Fruit fly (Drosophila melanogaster) whole organism, prepupa: ENCODE results near the gene CG11089.
A peak's percentile ranks its signal among the peaks of the same experiment; 100 is the strongest.

Experiments
- Blimp-1 ChIP-seq: fragments of 200-800 bp; sonication (Bioruptor generic); optimal IDR thresholded peaks from 3 replicates; lab custom pipeline; 2017; ENCODE audit warnings: missing biosample characterization, missing genetic modification characterization, mild to moderate bottlenecking, moderate library complexity, missing genetic modification reagents
- CG10631 ChIP-seq: fragments of 200-800 bp; sonication (Bioruptor generic); optimal IDR thresholded peaks from 2 replicates; lab custom pipeline; 2016; ENCODE audit warnings: missing biosample characterization, missing genetic modification characterization
- CG10669 ChIP-seq: fragments of 200-800 bp; sonication (Bioruptor generic); optimal IDR thresholded peaks from 3 replicates; lab custom pipeline; 2018; ENCODE audit warnings: missing biosample characterization, mild to moderate bottlenecking, missing genetic modification characterization, moderate library complexity
- CG11294 ChIP-seq: fragments of 200-800 bp; sonication (Bioruptor generic); IDR thresholded peaks from 2 replicates; pipeline ENCODE4 v1.3.6; 2022; ENCODE audit warnings: missing biosample characterization, missing genetic modification characterization
- CG11762 ChIP-seq: fragments of 200-800 bp; sonication (Bioruptor generic); optimal IDR thresholded peaks from 3 replicates; lab custom pipeline; 2016; ENCODE audit warnings: missing biosample characterization, missing genetic modification characterization; ENCODE audit not compliant: insufficient read depth
- CG15336 ChIP-seq: fragments of 200-800 bp; sonication (Bioruptor generic); IDR thresholded peaks from 2 replicates; pipeline ENCODE4 v1.3.6; 2022; ENCODE audit warnings: missing biosample characterization, missing genetic modification characterization
- CG1621 ChIP-seq: fragments of 200-800 bp; sonication (Bioruptor generic); optimal IDR thresholded peaks from 3 replicates; lab custom pipeline; 2018; ENCODE audit warnings: missing biosample characterization, mild to moderate bottlenecking, missing genetic modification characterization
- CG3032 ChIP-seq: fragments of 200-800 bp; optimal IDR thresholded peaks from 2 replicates; lab custom pipeline; 2019; ENCODE audit warnings: missing biosample characterization, mild to moderate bottlenecking, missing genetic modification characterization, moderate library complexity
- CG31627 ChIP-seq: fragments of 200-800 bp; sonication (Bioruptor generic); optimal IDR thresholded peaks from 3 replicates; lab custom pipeline; 2016; ENCODE audit warnings: missing biosample characterization, missing genetic modification characterization
- CG32006 ChIP-seq: fragments of 200-800 bp; sonication (Bioruptor generic); optimal IDR thresholded peaks from 3 replicates; lab custom pipeline; 2017; ENCODE audit warnings: missing biosample characterization, mild to moderate bottlenecking, missing genetic modification characterization
- CG34406 ChIP-seq: fragments of 200-800 bp; sonication (Bioruptor generic); optimal IDR thresholded peaks from 3 replicates; lab custom pipeline; 2016; ENCODE audit warnings: missing biosample characterization, missing genetic modification characterization
- CG4318 ChIP-seq: fragments of 200-800 bp; sonication (Bioruptor generic); optimal IDR thresholded peaks from 3 replicates; lab custom pipeline; 2017; ENCODE audit warnings: missing biosample characterization, mild to moderate bottlenecking, missing genetic modification characterization
- CG6792 ChIP-seq: fragments of 200-800 bp; sonication (Bioruptor generic); optimal IDR thresholded peaks from 3 replicates; lab custom pipeline; 2016; ENCODE audit warnings: missing biosample characterization, missing genetic modification characterization
- CG6808 ChIP-seq: fragments of 200-800 bp; sonication (Bioruptor generic); optimal IDR thresholded peaks from 3 replicates; lab custom pipeline; 2017; ENCODE audit warnings: missing biosample characterization, missing genetic modification characterization, mild to moderate bottlenecking, moderate library complexity, missing genetic modification reagents
- CG6854 ChIP-seq: fragments of 200-800 bp; sonication (Bioruptor generic); optimal IDR thresholded peaks from 2 replicates; lab custom pipeline; 2017; ENCODE audit warnings: missing biosample characterization, mild to moderate bottlenecking, missing genetic modification characterization
- CG7368 ChIP-seq: fragments of 200-800 bp; sonication (Bioruptor generic); optimal IDR thresholded peaks from 3 replicates; lab custom pipeline; 2016; ENCODE audit warnings: missing biosample characterization, missing genetic modification characterization
- CG8119 ChIP-seq: fragments of 200-800 bp; sonication (Bioruptor generic); IDR thresholded peaks from 3 replicates; pipeline ENCODE4 v1.3.6; 2022; ENCODE audit warnings: missing biosample characterization, missing genetic modification characterization
- CG8319 ChIP-seq: fragments of 200-800 bp; sonication (Bioruptor generic); optimal IDR thresholded peaks from 3 replicates; lab custom pipeline; 2016; ENCODE audit warnings: missing biosample characterization, missing genetic modification characterization
- CG8632 ChIP-seq: fragments of 200-800 bp; sonication (Bioruptor generic); optimal IDR thresholded peaks from 3 replicates; lab custom pipeline; 2016; ENCODE audit warnings: missing biosample characterization, missing genetic modification characterization
- CG9139 ChIP-seq: fragments of 200-800 bp; sonication (Bioruptor generic); optimal IDR thresholded peaks from 3 replicates; lab custom pipeline; 2017; ENCODE audit warnings: missing biosample characterization, mild to moderate bottlenecking, missing genetic modification characterization
- Eip75B ChIP-seq: fragments of 200-800 bp; sonication (Bioruptor generic); optimal IDR thresholded peaks from 3 replicates; lab custom pipeline; 2016; ENCODE audit warnings: missing biosample characterization, missing genetic modification characterization
- Eip78C ChIP-seq: fragments of 200-800 bp; sonication (Bioruptor generic); peaks from one replicate; lab custom pipeline; 2016; ENCODE audit warnings: missing biosample characterization, missing genetic modification characterization
- Ets21C ChIP-seq: fragments of 200-800 bp; sonication (Bioruptor generic); optimal IDR thresholded peaks from 3 replicates; lab custom pipeline; 2016; ENCODE audit warnings: missing biosample characterization, missing genetic modification characterization
- Gug ChIP-seq: fragments of 200-800 bp; sonication (Bioruptor generic); IDR thresholded peaks from 2 replicates; pipeline ENCODE4 v1.3.6; 2022; ENCODE audit warnings: missing biosample characterization, missing genetic modification characterization
- Hr38 ChIP-seq: sonication (Bioruptor generic); optimal IDR thresholded peaks from 2 replicates; lab custom pipeline; 2016; ENCODE audit warnings: missing biosample characterization, missing genetic modification characterization
- Lpt ChIP-seq: fragments of 200-800 bp; sonication (Bioruptor generic); optimal IDR thresholded peaks from 3 replicates; lab custom pipeline; 2016; ENCODE audit warnings: missing biosample characterization, missing genetic modification characterization
- Met ChIP-seq: fragments of 200-800 bp; sonication (Bioruptor generic); optimal IDR thresholded peaks from 3 replicates; lab custom pipeline; 2016; ENCODE audit warnings: missing biosample characterization, missing genetic modification characterization
- Smox ChIP-seq: fragments of 200-800 bp; sonication (Bioruptor generic); optimal IDR thresholded peaks from 3 replicates; lab custom pipeline; 2016; ENCODE audit warnings: missing biosample characterization, missing genetic modification characterization
- Sox102F ChIP-seq: fragments of 200-800 bp; sonication (Bioruptor generic); optimal IDR thresholded peaks from 2 replicates; lab custom pipeline; 2016; ENCODE audit warnings: missing biosample characterization, mild to moderate bottlenecking, missing genetic modification characterization
- Sox14 ChIP-seq: fragments of 200-800 bp; sonication (Bioruptor generic); optimal IDR thresholded peaks from 3 replicates; lab custom pipeline; 2016; ENCODE audit warnings: missing biosample characterization, missing genetic modification characterization
- Sox15 ChIP-seq: fragments of 200-800 bp; sonication (Bioruptor generic); optimal IDR thresholded peaks from 3 replicates; lab custom pipeline; 2016; ENCODE audit warnings: missing biosample characterization, missing genetic modification characterization
- achi ChIP-seq: fragments of 200-800 bp; sonication (Bioruptor generic); optimal IDR thresholded peaks from 3 replicates; lab custom pipeline; 2016; ENCODE audit warnings: missing biosample characterization, missing genetic modification characterization
- acj6 ChIP-seq: fragments of 200-800 bp; sonication (Bioruptor generic); optimal IDR thresholded peaks from 3 replicates; lab custom pipeline; 2016; ENCODE audit warnings: missing biosample characterization, missing genetic modification characterization
- cyc ChIP-seq: fragments of 200-800 bp; sonication (Bioruptor generic); optimal IDR thresholded peaks from 3 replicates; lab custom pipeline; 2016; ENCODE audit warnings: missing biosample characterization, missing genetic modification characterization
- dsx ChIP-seq: fragments of 200-800 bp; optimal IDR thresholded peaks from 3 replicates; lab custom pipeline; 2019; ENCODE audit warnings: missing biosample characterization, mild to moderate bottlenecking, missing genetic modification characterization, moderate library complexity; ENCODE audit not compliant: poor library complexity, severe bottlenecking
- fd59A ChIP-seq: fragments of 200-800 bp; sonication (Bioruptor generic); optimal IDR thresholded peaks from 2 replicates; lab custom pipeline; 2017; ENCODE audit warnings: missing biosample characterization, mild to moderate bottlenecking, missing genetic modification characterization, missing genetic modification reagents
- fd85E ChIP-seq: fragments of 200-800 bp; sonication (Bioruptor generic); optimal IDR thresholded peaks from 3 replicates; lab custom pipeline; 2016; ENCODE audit warnings: missing biosample characterization, missing genetic modification characterization
- net ChIP-seq: fragments of 200-800 bp; sonication (Bioruptor generic); optimal IDR thresholded peaks from 3 replicates; lab custom pipeline; 2016; ENCODE audit warnings: missing biosample characterization, missing genetic modification characterization
- pdm3 ChIP-seq: fragments of 200-800 bp; sonication (Bioruptor generic); optimal IDR thresholded peaks from 3 replicates; lab custom pipeline; 2016; ENCODE audit warnings: missing biosample characterization, missing genetic modification characterization
- salr ChIP-seq, 2 experiments: fragments of 200-800 bp; sonication (Bioruptor generic); optimal IDR thresholded peaks; 3 replicates each; lab custom pipeline; 2016 to 2018; ENCODE audit warnings: missing biosample characterization in 2 of 2, missing genetic modification characterization in 2 of 2, mild to moderate bottlenecking in 1 of 2
- spab ChIP-seq: fragments of 200-800 bp; sonication (Bioruptor generic); optimal IDR thresholded peaks from 2 replicates; lab custom pipeline; 2017; ENCODE audit warnings: missing biosample characterization, mild to moderate bottlenecking, missing genetic modification characterization, missing genetic modification reagents
- svp ChIP-seq: fragments of 200-800 bp; sonication (Bioruptor generic); peaks from one replicate; lab custom pipeline; 2016; ENCODE audit warnings: missing biosample characterization, missing genetic modification characterization
- topi ChIP-seq: fragments of 200-800 bp; sonication (Bioruptor generic); optimal IDR thresholded peaks from 3 replicates; lab custom pipeline; 2016; ENCODE audit warnings: missing biosample characterization, missing genetic modification characterization
- vri ChIP-seq: fragments of 200-800 bp; sonication (Bioruptor generic); optimal IDR thresholded peaks from 3 replicates; lab custom pipeline; 2016; ENCODE audit warnings: missing biosample characterization, mild to moderate bottlenecking, missing genetic modification characterization

Gene CG11089

DNA sequence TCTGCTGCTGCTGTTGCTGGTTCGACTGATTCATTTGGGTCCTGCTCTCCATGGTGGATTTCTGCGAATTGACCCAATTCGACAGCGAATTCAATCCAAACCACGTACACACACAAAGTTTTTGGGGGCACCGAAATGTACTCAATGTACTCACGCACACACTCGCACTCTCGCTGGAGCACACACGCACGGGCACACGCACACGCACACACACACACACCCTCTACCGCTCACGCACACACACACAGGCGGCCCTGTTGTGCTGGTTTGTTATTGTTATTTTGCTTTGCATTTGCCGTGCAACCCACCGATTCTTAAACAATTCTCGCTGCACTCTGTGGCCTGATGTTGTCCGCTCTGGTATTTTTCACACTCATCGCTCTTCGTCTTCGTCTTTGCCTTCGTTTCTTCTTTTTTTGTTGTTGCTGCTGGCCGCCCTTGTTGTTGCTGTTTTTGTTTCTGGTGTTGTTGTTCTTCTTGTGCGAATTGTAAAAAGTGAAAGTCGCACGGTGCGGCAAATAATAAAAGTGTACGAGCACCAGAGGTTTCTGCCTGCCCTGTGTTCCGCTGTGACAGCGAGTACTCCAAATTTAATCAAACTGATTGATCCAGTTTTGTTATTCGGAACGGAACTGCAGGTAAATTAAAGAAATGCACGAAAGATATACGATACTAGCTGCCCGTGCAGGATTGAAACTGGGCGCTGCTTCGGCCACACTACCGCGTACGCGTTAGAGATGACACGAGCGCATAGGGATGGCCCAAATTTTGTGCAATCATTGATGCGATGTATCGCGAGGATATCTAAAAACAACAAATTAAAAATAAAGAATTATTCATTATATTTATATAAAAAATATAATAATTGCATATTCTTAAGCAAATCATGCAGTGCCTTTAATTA, 654 bp upstream of the CG11089 start, which contains the start of gene CG3744 (continued):
- TF ChIP-seq Eip75B (GFP tag; lab: Kevin White, UChicago) (peak; percentile 55), Ets21C (peak; percentile 66), dsx (GFP tag; lab: Kevin White, UChicago) (peak; percentile 71), CG8632 (GFP tag; lab: Kevin White, UChicago) (peak; percentile 72), Lpt (GFP tag; lab: Kevin White, UChicago) (peak; percentile 13), topi (GFP tag; lab: Kevin White, UChicago) (peak; percentile 64), CG11762 (GFP tag; lab: Kevin White, UChicago) (peak; percentile 38), CG6854 (GFP tag; lab: Kevin White, UChicago) (peak; percentile 45), CG9139 (GFP tag; lab: Kevin White, UChicago) (peak; percentile 17), CG15336 (GFP tag; lab: Robert Waterston, UW) (peak; percentile 73), cyc (peak; percentile 81), Eip78C (GFP tag; lab: Kevin White, UChicago) (peak; percentile 86), Gug (GFP tag; lab: Robert Waterston, UW) (peak; percentile 86), CG7368 (GFP tag; lab: Kevin White, UChicago) (peak; percentile 68), spab (GFP tag; lab: Kevin White, UChicago) (peak; percentile 29), pdm3 (GFP tag; lab: Kevin White, UChicago) (no peak), Met (GFP tag; lab: Kevin White, UChicago) (no peak), salr (GFP tag; optimal IDR thresholded peaks at IDR 0.05; lab: Kevin White, UChicago) (peak in 1 of 2 experiments; percentile 70), acj6 (peak; percentile 82), CG1621 (tag; lab: Kevin White, UChicago) (no peak)

DNA sequence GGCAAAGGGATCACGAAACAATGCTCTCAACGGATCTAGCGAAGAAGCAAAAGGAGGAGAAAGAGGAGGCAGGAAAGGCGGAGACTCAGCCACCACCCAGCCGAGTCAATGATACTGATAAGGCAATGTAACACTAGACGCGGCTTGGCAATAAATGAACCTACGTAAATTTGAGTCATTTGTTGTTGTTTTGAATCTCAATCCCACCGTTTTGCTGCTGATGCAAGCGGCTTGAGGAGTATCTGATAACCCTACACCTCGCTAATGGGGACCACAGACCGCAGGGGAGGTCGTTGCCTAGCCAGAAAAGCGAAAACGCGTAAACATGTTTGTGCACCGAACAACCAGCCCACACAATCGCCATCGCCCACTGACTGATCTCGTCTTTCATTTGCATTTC, 1.8 kb downstream of the CG11089 start:
- TF ChIP-seq cyc (no peak), CG10631 (GFP tag; lab: Kevin White, UChicago) (no peak), svp (peak; percentile 100)

DNA sequence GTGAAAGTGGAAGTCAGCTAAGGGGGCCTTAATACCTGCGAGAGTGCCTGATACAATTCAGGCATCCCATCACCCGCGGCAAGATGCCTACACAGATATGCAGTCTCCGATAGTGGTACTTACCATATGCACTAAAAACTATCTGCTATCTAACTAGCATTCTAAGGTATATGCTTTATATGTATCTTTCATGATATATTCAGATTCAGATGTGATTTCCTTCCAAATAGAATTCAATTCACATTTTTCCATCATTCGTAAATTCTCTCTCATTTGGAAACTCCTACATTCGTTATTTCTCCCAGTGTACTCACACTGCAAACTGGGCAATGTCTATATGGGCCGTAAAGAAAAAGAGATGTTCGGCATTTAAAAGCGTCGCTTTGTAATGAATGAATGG, 9.6 kb downstream of the CG11089 start:
- peak in 1 of 2 experiments; percentile 16 for TF ChIP-seq salr (GFP tag; optimal IDR thresholded peaks at IDR 0.05; lab: Kevin White, UChicago)
- TF ChIP-seq CG11294 (GFP tag; lab: Robert Waterston, UW) = no peak
- peak; percentile 62 for TF ChIP-seq CG4318 (GFP tag; lab: Kevin White, UChicago)
- peak; percentile 22 for TF ChIP-seq CG6792 (GFP tag; lab: Kevin White, UChicago)
- no peak for TF ChIP-seq Sox14 (GFP tag; lab: Kevin White, UChicago)
- TF ChIP-seq CG1621 (tag; lab: Kevin White, UChicago) = no peak
- TF ChIP-seq CG10669 (GFP tag; lab: Kevin White, UChicago) = no peak
- no peak for TF ChIP-seq Ets21C
- peak; percentile 1 for TF ChIP-seq CG8319 (GFP tag; lab: Kevin White, UChicago)
- TF ChIP-seq CG8119 (GFP tag; lab: Robert Waterston, UW) = peak; percentile 41; the same call in 2 of the 3 replicates
- peak; percentile 20 for TF ChIP-seq Sox102F
- TF ChIP-seq CG3032 (tag; lab: Kevin White, UChicago) = no peak
- TF ChIP-seq Smox = no peak
- TF ChIP-seq CG34406 (GFP tag; lab: Kevin White, UChicago) = peak; percentile 63
- TF ChIP-seq CG32006 (GFP tag; lab: Kevin White, UChicago) = peak; percentile 78
- TF ChIP-seq CG7368 (GFP tag; lab: Kevin White, UChicago) = peak; percentile 25
- peak; percentile 20 for TF ChIP-seq svp
- TF ChIP-seq cyc = no peak
- peak; percentile 33 for TF ChIP-seq achi
- TF ChIP-seq Sox15 = peak; percentile 17
- no peak for TF ChIP-seq CG10631 (GFP tag; lab: Kevin White, UChicago)
- no peak for TF ChIP-seq vri (GFP tag; lab: Kevin White, UChicago)
- no peak for TF ChIP-seq CG31627 (GFP tag; lab: Kevin White, UChicago)
- TF ChIP-seq Hr38 (GFP tag; lab: Kevin White, UChicago) = no peak
- no peak for TF ChIP-seq fd85E (GFP tag; lab: Kevin White, UChicago)
- peak; percentile 2 for TF ChIP-seq CG8632 (GFP tag; lab: Kevin White, UChicago)
- no peak for TF ChIP-seq CG9139 (GFP tag; lab: Kevin White, UChicago)
- TF ChIP-seq CG6808 = no peak
- no peak for TF ChIP-seq Met (GFP tag; lab: Kevin White, UChicago)
- TF ChIP-seq Blimp-1 = peak; percentile 5
- TF ChIP-seq fd59A (GFP tag; lab: Kevin White, UChicago) = no peak
- TF ChIP-seq CG6854 (GFP tag; lab: Kevin White, UChicago) = no peak
- TF ChIP-seq dsx (GFP tag; lab: Kevin White, UChicago) = no peak
- no peak for TF ChIP-seq Gug (GFP tag; lab: Robert Waterston, UW)
- TF ChIP-seq net (GFP tag; lab: Kevin White, UChicago) = peak; percentile 39
